Worm (Caenorhabditis elegans): ENCODE data around the gene srbc-11.

The srbc-11 gene

DNA sequence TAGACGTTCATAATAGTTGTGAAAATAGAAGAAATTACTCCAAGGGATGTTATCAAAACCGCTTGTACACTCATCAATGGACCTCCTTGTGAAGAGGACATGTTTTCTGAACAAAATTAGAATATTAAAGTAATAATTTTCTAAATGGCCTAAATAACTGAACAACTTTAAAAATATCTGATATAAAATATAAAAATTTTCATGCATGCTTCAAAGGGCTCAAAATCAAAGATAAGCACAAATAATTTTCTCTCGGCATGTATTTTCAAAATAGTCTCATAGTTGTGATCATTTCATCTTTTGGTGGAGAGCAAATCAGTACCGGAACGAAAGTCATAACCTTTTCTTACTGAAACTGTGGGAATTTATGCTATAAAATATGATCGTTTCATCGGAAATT, 10.1 kb downstream of the srbc-11 start, which contains the start of gene srbc-8:
TSS of gene srbc-8 (minus strand) at position 101 of the 400 bp plus-strand sequence.
- TF ChIP-seq unc-62 (GFP tag; optimal IDR thresholded peaks at IDR 0.05) (no peak), peb-1 (tag; optimal IDR thresholded peaks at IDR 0.05) (no peak), ceh-82 (tag; optimal IDR thresholded peaks at IDR 0.05) (no peak), sma-9 (GFP tag; optimal IDR thresholded peaks at IDR 0.05) (no peak), sma-9 (tag; optimal IDR thresholded peaks at IDR 0.05) (no peak), nhr-25 (tag; optimal IDR thresholded peaks at IDR 0.05) (no peak), ZK546.5 (tag; optimal IDR thresholded peaks at IDR 0.05) (no peak), ztf-4 (tag; optimal IDR thresholded peaks at IDR 0.05) (no peak), Y55F3AM.14 (GFP tag; optimal IDR thresholded peaks at IDR 0.05) (no peak), nhr-21 (tag; optimal IDR thresholded peaks at IDR 0.05) (no peak), nhr-6 (tag; optimal IDR thresholded peaks at IDR 0.05) (no peak), mbf-1 (tag; optimal IDR thresholded peaks at IDR 0.05) (no peak), nhr-129 (tag; optimal IDR thresholded peaks at IDR 0.05) (no peak), skn-1 (tag; optimal IDR thresholded peaks at IDR 0.05) (no peak)

ce11 chrV:7480949-7481348, 14.1 kb downstream of the srbc-11 start, which contains the start of gene C18B10.6:
TSS of gene C18B10.6 (minus strand) at chrV:7481049.
- TF ChIP-seq Y55F3AM.14 (GFP tag; optimal IDR thresholded peaks at IDR 0.05), result no peak
- TF ChIP-seq blmp-1 (tag; optimal IDR thresholded peaks at IDR 0.05; ENCODE audit: insufficient read depth), result no peak
- no peak for TF ChIP-seq mbf-1 (tag; optimal IDR thresholded peaks at IDR 0.05)
- no peak for TF ChIP-seq nhr-237 (tag; optimal IDR thresholded peaks at IDR 0.05)
- TF ChIP-seq nhr-23 (tag; optimal IDR thresholded peaks at IDR 0.05), result no peak
- TF ChIP-seq C34F6.9 (tag; optimal IDR thresholded peaks at IDR 0.05), result no peak
- TF ChIP-seq nhr-25 (tag; optimal IDR thresholded peaks at IDR 0.05), result no peak
- TF ChIP-seq unc-55 (GFP tag; optimal IDR thresholded peaks at IDR 0.05), result no peak
- no peak for TF ChIP-seq gmeb-1 (tag; optimal IDR thresholded peaks at IDR 0.05)
- no peak for TF ChIP-seq egl-27 (tag; optimal IDR thresholded peaks at IDR 0.05)
- no peak for TF ChIP-seq peb-1 (tag; optimal IDR thresholded peaks at IDR 0.05)
- no peak for TF ChIP-seq ztf-4 (tag; optimal IDR thresholded peaks at IDR 0.05)
- no peak for TF ChIP-seq unc-39 (tag; optimal IDR thresholded peaks at IDR 0.05)
- no peak for TF ChIP-seq lin-39 (tag; optimal IDR thresholded peaks at IDR 0.05)
- no peak for TF ChIP-seq R02D3.7 (tag; optimal IDR thresholded peaks at IDR 0.05)
- TF ChIP-seq mab-5 (tag; optimal IDR thresholded peaks at IDR 0.05), result no peak
- no peak for TF ChIP-seq lin-13 (GFP tag; optimal IDR thresholded peaks at IDR 0.05)
- TF ChIP-seq snpc-4 (tag; optimal IDR thresholded peaks at IDR 0.05), result no peak
- TF ChIP-seq nhr-11 (tag; optimal IDR thresholded peaks at IDR 0.05), result no peak

DNA sequence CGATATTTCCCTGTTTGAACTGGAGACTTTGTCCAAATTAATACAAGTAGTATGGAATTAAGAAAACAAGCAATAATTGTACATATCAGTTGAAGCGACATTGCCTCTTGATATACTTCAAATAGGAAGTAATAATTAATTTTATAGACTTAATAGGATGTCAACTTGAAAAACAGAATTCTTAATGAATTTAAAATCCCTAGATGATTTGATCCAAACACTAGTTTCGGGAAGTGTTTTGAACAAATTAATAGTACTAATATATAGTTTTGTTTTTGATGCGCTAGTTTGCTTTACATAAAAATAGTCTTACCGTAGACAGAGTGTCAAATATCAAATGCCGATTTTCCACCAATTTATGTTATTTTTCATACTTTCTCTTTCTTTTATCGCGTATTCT, 16.7 kb downstream of the srbc-11 start, which contains the start of gene str-190:
TSS of gene str-190 (minus strand) at position 101 of the 400 bp plus-strand sequence.
- TF ChIP-seq nhr-12 (tag; optimal IDR thresholded peaks at IDR 0.05) (no peak), nhr-237 (tag; optimal IDR thresholded peaks at IDR 0.05) (no peak), mbf-1 (tag; optimal IDR thresholded peaks at IDR 0.05) (no peak), mdl-1 (tag; optimal IDR thresholded peaks at IDR 0.05) (no peak), ceh-82 (tag; optimal IDR thresholded peaks at IDR 0.05) (no peak), sem-4 (tag; optimal IDR thresholded peaks at IDR 0.05) (no peak), lin-11 (tag; optimal IDR thresholded peaks at IDR 0.05) (no peak), nhr-10 (tag; optimal IDR thresholded peaks at IDR 0.05) (no peak)

ce11 chrV:7476766-7477165, 18.3 kb downstream of the srbc-11 start, which contains the start of gene srh-125:
TSS of gene srh-125 (minus strand) at chrV:7476866.
- no peak for TF ChIP-seq R02D3.7 (tag; optimal IDR thresholded peaks at IDR 0.05)
- TF ChIP-seq elt-1 (tag; optimal IDR thresholded peaks at IDR 0.05), result no peak
- no peak for TF ChIP-seq lin-13 (GFP tag; optimal IDR thresholded peaks at IDR 0.05)
- no peak for TF ChIP-seq ceh-82 (tag; optimal IDR thresholded peaks at IDR 0.05)
- no peak for TF ChIP-seq F13H6.1 (tag; optimal IDR thresholded peaks at IDR 0.05)
- TF ChIP-seq peb-1 (tag; optimal IDR thresholded peaks at IDR 0.05), result no peak
- no peak for TF ChIP-seq elt-3 (tag; optimal IDR thresholded peaks at IDR 0.05)
- no peak for TF ChIP-seq ztf-4 (tag; optimal IDR thresholded peaks at IDR 0.05)
- TF ChIP-seq nhr-77 (tag; optimal IDR thresholded peaks at IDR 0.05), result no peak
- no peak for TF ChIP-seq C34F6.9 (tag; optimal IDR thresholded peaks at IDR 0.05)
- TF ChIP-seq crh-2 (tag; optimal IDR thresholded peaks at IDR 0.05), result no peak
- TF ChIP-seq nhr-129 (tag; optimal IDR thresholded peaks at IDR 0.05), result no peak
- no peak for TF ChIP-seq skn-1 (tag; optimal IDR thresholded peaks at IDR 0.05)
- no peak for TF ChIP-seq sma-3 (GFP tag; optimal IDR thresholded peaks at IDR 0.05)
- TF ChIP-seq aly-2 (tag; optimal IDR thresholded peaks at IDR 0.05), result no peak
- no peak for TF ChIP-seq nhr-6 (tag; optimal IDR thresholded peaks at IDR 0.05)
- TF ChIP-seq mbf-1 (tag; optimal IDR thresholded peaks at IDR 0.05), result no peak
- TF ChIP-seq nhr-10 (tag; optimal IDR thresholded peaks at IDR 0.05), result no peak
- no peak for TF ChIP-seq nhr-21 (tag; optimal IDR thresholded peaks at IDR 0.05)

Data from whole organism, L2 larva.